Worm (Caenorhabditis elegans): ENCODE results near the gene Y62H9A.4.

DNA sequence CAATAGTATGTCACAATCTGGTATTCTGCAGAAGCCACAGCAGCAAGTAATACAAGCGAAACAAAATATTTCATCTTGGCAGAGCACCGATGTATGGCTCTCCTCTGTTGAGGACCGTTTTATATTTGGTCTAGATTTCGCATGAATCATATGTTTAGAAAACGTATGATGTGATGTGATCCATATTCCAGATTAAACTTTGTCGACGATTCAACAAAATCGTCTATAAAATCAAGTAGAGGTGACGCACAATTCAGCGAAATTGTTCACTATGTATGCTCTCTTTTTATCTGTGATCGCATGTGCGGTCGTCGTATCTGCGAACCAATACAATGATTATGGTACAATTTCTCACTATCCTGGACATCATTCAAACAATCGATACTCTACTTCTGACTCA is at the start of gene Y62H9A.4, which contains the start of gene Y62H9A.3:
- TF ChIP-seq fkh-8 (tag; optimal IDR thresholded peaks at IDR 0.05) (no peak), ztf-11 (tag; optimal IDR thresholded peaks at IDR 0.05) (no peak)

All from whole organism, L1 larva.